Fruit fly (Drosophila melanogaster): ENCODE data around the gene CG9121.

DNA sequence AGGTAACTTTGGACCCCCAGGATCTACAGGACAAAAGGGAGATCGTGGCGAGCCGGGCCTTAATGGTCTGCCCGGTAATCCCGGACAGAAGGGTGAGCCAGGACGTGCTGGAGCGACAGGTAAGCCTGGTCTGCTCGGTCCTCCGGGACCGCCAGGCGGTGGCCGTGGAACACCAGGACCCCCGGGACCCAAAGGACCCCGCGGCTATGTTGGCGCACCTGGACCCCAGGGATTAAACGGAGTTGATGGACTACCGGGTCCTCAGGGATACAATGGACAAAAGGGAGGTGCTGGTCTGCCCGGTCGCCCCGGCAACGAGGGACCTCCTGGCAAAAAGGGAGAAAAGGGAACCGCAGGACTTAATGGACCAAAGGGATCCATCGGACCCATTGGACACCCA lies 19.0 kb downstream of the CG9121 start:
- no peak for TF ChIP-seq CG11696 (GFP tag; IDR thresholded peaks at IDR 0.05)
- TF ChIP-seq sens-2 (GFP tag; IDR thresholded peaks at IDR 0.05): no peak
- no peak for TF ChIP-seq CG4617 (GFP tag; optimal IDR thresholded peaks at IDR 0.05; ENCODE audit: borderline replicate concordance)
- no peak for TF ChIP-seq mam (GFP tag; optimal IDR thresholded peaks at IDR 0.05)
- TF ChIP-seq insv (GFP tag; optimal IDR thresholded peaks at IDR 0.05): no peak
- no peak for TF ChIP-seq hbn (GFP tag; IDR thresholded peaks at IDR 0.05; ENCODE audit: partially characterized antibody)
- TF ChIP-seq CG15269 (tag; optimal IDR thresholded peaks at IDR 0.05): no peak
- TF ChIP-seq CoRest (tag; optimal IDR thresholded peaks at IDR 0.05): no peak
- TF ChIP-seq tna (GFP tag; IDR thresholded peaks at IDR 0.05; ENCODE audit: partially characterized antibody): no peak
- TF ChIP-seq emc (GFP tag; optimal IDR thresholded peaks at IDR 0.05): no peak
- TF ChIP-seq Ada2b (GFP tag; IDR thresholded peaks at IDR 0.05): no peak
- TF ChIP-seq CG8478 (optimal IDR thresholded peaks at IDR 0.05): no peak

All from whole organism, embryonic.